Fruit fly (Drosophila melanogaster) whole organism, pupa: Measurements from ENCODE around the gene H15.

Experiments
- CG10348 ChIP-seq: fragments of 200-800 bp; sonication (Bioruptor generic); IDR thresholded peaks from 2 replicates; pipeline ENCODE4 v1.3.6; 2022; ENCODE audit warnings: missing biosample characterization, missing genetic modification characterization
- CG12605 ChIP-seq: fragments of 200-800 bp; sonication (Bioruptor generic); IDR thresholded peaks from 2 replicates; pipeline ENCODE4 v1.3.6; 2022; ENCODE audit warnings: missing biosample characterization, missing genetic modification characterization
- CG13204 ChIP-seq: fragments of 200-800 bp; sonication (Bioruptor generic); optimal IDR thresholded peaks from 2 replicates; lab custom pipeline; 2018; ENCODE audit warnings: missing biosample characterization, mild to moderate bottlenecking, missing genetic modification characterization, moderate library complexity
- CG14655 ChIP-seq: fragments of 200-800 bp; sonication (Bioruptor generic); optimal IDR thresholded peaks from 3 replicates; lab custom pipeline; 2017; ENCODE audit warnings: mild to moderate bottlenecking, missing biosample characterization, missing genetic modification reagents, missing genetic modification characterization
- CG15710 ChIP-seq: fragments of 200-800 bp; sonication (Bioruptor generic); optimal IDR thresholded peaks from 2 replicates; lab custom pipeline; 2018; ENCODE audit warnings: missing biosample characterization, mild to moderate bottlenecking, missing genetic modification characterization, moderate library complexity
- CG17806 ChIP-seq: fragments of 200-800 bp; sonication (Bioruptor generic); optimal IDR thresholded peaks from 2 replicates; lab custom pipeline; 2018; ENCODE audit warnings: missing biosample characterization, mild to moderate bottlenecking, missing genetic modification characterization, moderate library complexity
- CG32121 ChIP-seq: fragments of 200-800 bp; sonication (Bioruptor generic); IDR thresholded peaks from 2 replicates; pipeline ENCODE4 v1.3.6; 2022; ENCODE audit warnings: missing biosample characterization, missing genetic modification characterization
- CG34367 ChIP-seq: fragments of 200-800 bp; sonication (Bioruptor generic); optimal IDR thresholded peaks from 2 replicates; lab custom pipeline; 2018; ENCODE audit warnings: missing biosample characterization, mild to moderate bottlenecking, missing genetic modification characterization
- CG4496 ChIP-seq: fragments of 200-800 bp; sonication (Bioruptor generic); IDR thresholded peaks from 3 replicates; pipeline ENCODE4 v1.3.6; 2022; ENCODE audit warnings: missing biosample characterization, missing genetic modification characterization
- CG8159 ChIP-seq: fragments of 200-800 bp; sonication (Bioruptor generic); optimal IDR thresholded peaks from 3 replicates; lab custom pipeline; 2018; ENCODE audit warnings: missing biosample characterization, mild to moderate bottlenecking, missing genetic modification characterization, moderate library complexity
- CG8301 ChIP-seq: fragments of 200-800 bp; sonication (Bioruptor generic); optimal IDR thresholded peaks from 2 replicates; lab custom pipeline; 2018; ENCODE audit warnings: missing biosample characterization, mild to moderate bottlenecking, missing genetic modification characterization
- CG9948 ChIP-seq: fragments of 200-800 bp; sonication (Bioruptor generic); optimal IDR thresholded peaks from 2 replicates; lab custom pipeline; 2018; ENCODE audit warnings: missing biosample characterization, mild to moderate bottlenecking, missing genetic modification characterization, moderate library complexity
- D1 ChIP-seq: fragments of 200-800 bp; sonication (Bioruptor generic); optimal IDR thresholded peaks from 2 replicates; lab custom pipeline; 2018; ENCODE audit warnings: missing biosample characterization, mild to moderate bottlenecking, missing genetic modification characterization, moderate library complexity
- EcR ChIP-seq: fragments of 200-800 bp; sonication (Bioruptor generic); optimal IDR thresholded peaks from 3 replicates; lab custom pipeline; 2019; ENCODE audit warnings: missing biosample characterization, missing genetic modification characterization, mild to moderate bottlenecking, moderate library complexity, missing genetic modification reagents
- Ets98B ChIP-seq: fragments of 200-800 bp; sonication (Bioruptor generic); IDR thresholded peaks from 2 replicates; pipeline ENCODE4 v1.3.6; 2022; ENCODE audit warnings: missing biosample characterization, missing genetic modification characterization
- Pif1A ChIP-seq: fragments of 200-800 bp; sonication (Bioruptor generic); optimal IDR thresholded peaks from 3 replicates; lab custom pipeline; 2016; ENCODE audit warnings: missing biosample characterization, missing genetic modification characterization
- Pif1B ChIP-seq: fragments of 200-800 bp; sonication (Bioruptor generic); optimal IDR thresholded peaks from 3 replicates; lab custom pipeline; 2016; ENCODE audit warnings: missing biosample characterization, missing genetic modification characterization
- Snoo ChIP-seq: fragments of 200-800 bp; sonication (Bioruptor generic); optimal IDR thresholded peaks from 3 replicates; lab custom pipeline; 2017; ENCODE audit warnings: missing biosample characterization, mild to moderate bottlenecking, missing genetic modification characterization, inconsistent platforms
- fd96Ca ChIP-seq: fragments of 200-800 bp; sonication (Bioruptor generic); IDR thresholded peaks from 3 replicates; pipeline ENCODE4 v1.3.6; 2022; ENCODE audit warnings: missing biosample characterization, missing genetic modification characterization
- gl ChIP-seq: fragments of 200-800 bp; sonication (Bioruptor generic); optimal IDR thresholded peaks from 2 replicates; lab custom pipeline; 2018; ENCODE audit warnings: missing biosample characterization, mild to moderate bottlenecking, missing genetic modification characterization
- rn ChIP-seq: fragments of 200-800 bp; sonication (Bioruptor generic); IDR thresholded peaks from 2 replicates; pipeline ENCODE4 v1.3.6; 2022; ENCODE audit warnings: missing biosample characterization, missing genetic modification characterization

H15 gene

DNA sequence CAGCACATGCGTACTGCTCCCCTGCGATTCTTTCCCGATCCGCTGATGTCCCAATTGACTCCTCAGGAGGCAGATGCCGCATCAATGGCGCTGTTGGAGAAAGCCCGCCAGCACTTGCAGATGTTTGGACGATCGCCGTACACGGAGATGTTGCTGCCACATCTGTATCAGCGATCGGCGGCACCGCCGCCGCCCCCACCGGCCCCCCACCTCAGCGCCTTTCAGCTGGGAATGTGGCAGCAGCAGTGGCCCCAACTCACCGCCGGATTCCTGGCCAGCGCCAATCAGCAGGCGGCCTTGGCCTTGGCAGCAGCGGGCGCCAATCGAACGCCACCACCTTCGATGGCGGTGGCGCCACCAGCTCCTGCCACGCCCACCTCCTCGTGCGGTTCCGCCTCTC is 11.3 kb downstream of the H15 start:
- TF ChIP-seq gl (no peak), CG9948 (no peak), CG8159 (tag; lab: Kevin White, UChicago) (no peak), CG15710 (tag; lab: Kevin White, UChicago) (no peak), rn (GFP tag; lab: Robert Waterston, UW) (no peak), CG17806 (tag; lab: Kevin White, UChicago) (no peak), Pif1A (GFP tag; lab: Kevin White, UChicago) (no peak), CG8301 (tag; lab: Kevin White, UChicago) (no peak), Ets98B (GFP tag; lab: Robert Waterston, UW) (no peak), CG4496 (GFP tag; lab: Robert Waterston, UW) (no peak), D1 (no peak), Snoo (tag; lab: Kevin White, UChicago) (no peak), Pif1B (no peak)
- TF ChIP-seq, all 21 proteins: peak for 0

DNA sequence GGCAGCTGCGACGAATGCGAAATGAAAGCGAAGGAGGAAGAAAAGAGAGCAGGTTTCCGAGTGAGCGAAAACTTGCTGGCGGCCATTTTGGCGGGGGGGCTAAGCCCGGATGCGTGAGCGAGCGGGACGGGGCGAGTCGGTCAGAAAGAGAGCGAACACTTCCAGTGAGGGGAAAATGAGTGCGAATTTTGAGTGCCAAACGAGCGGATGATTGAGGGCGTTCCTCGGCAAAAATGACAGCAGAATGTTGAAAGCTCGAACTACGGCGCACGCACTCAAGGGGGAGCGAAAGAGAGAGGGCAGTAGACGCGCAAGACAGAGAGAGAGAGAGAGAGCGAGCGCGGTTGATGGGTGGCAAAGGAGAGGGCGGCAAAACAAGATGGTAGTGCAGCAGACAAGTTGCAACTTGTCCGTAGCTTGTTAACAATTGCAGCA is 17.5 kb downstream of the H15 start:
- no peak for TF ChIP-seq EcR (GFP tag; lab: Kevin White, UChicago)
- TF ChIP-seq CG32121: no peak
- TF ChIP-seq Pif1A (GFP tag; lab: Kevin White, UChicago): no peak
- TF ChIP-seq Pif1B: no peak
- no peak for TF ChIP-seq CG9948
- TF ChIP-seq Ets98B (GFP tag; lab: Robert Waterston, UW): no peak
- no peak for TF ChIP-seq CG14655 (GFP tag; lab: Kevin White, UChicago)
- TF ChIP-seq fd96Ca (GFP tag; lab: Robert Waterston, UW): 0 out of 3 replicates have a peak, but pooled peaks have one; percentile 46

- 0 out of 3 replicates have a peak, but pooled peaks have one; percentile 20 for TF ChIP-seq fd96Ca (GFP tag; lab: Robert Waterston, UW)
- 0 out of 3 replicates have a peak, but pooled peaks have one; percentile 40 for TF ChIP-seq CG4496 (GFP tag; lab: Robert Waterston, UW)
- no peak for TF ChIP-seq CG17806 (tag; lab: Kevin White, UChicago)
Measured at dm6 chr2L:5425341-5425740, 21.3 kb downstream of the H15 start.

- TF ChIP-seq CG9948 (peak; percentile 89), CG13204 (GFP tag; lab: Kevin White, UChicago) (peak; percentile 54), EcR (GFP tag; lab: Kevin White, UChicago) (no peak), CG34367 (tag; lab: Kevin White, UChicago) (peak; percentile 85), CG8159 (tag; lab: Kevin White, UChicago) (peak; percentile 90), Pif1A (GFP tag; lab: Kevin White, UChicago) (peak; percentile 81), Ets98B (GFP tag; lab: Robert Waterston, UW) (peak; percentile 84), gl (peak; percentile 82), CG10348 (GFP tag; lab: Robert Waterston, UW) (no peak), D1 (peak; percentile 56), CG32121 (peak; percentile 81), CG15710 (tag; lab: Kevin White, UChicago) (peak; percentile 84), CG17806 (tag; lab: Kevin White, UChicago) (peak; percentile 89), fd96Ca (GFP tag; lab: Robert Waterston, UW) (peak; percentile 82), Snoo (tag; lab: Kevin White, UChicago) (peak; percentile 5), CG8301 (tag; lab: Kevin White, UChicago) (peak; percentile 92), CG14655 (GFP tag; lab: Kevin White, UChicago) (peak; percentile 94), CG4496 (GFP tag; lab: Robert Waterston, UW) (peak; percentile 90), CG12605 (GFP tag; lab: Robert Waterston, UW) (peak; percentile 83), rn (GFP tag; lab: Robert Waterston, UW) (peak; percentile 65), Pif1B (peak; percentile 71)
- TF ChIP-seq, all 21 proteins: peak for 19
Measured at dm6 chr2L:5426843-5427540, 22.9 kb downstream of the H15 start.

dm6 chr2L:5428776-5429549 is 24.9 kb downstream of the H15 start:
- peak; percentile 19 for TF ChIP-seq CG17806 (tag; lab: Kevin White, UChicago)
- peak; percentile 44 for TF ChIP-seq CG14655 (GFP tag; lab: Kevin White, UChicago)
- TF ChIP-seq EcR (GFP tag; lab: Kevin White, UChicago): no peak
- no peak for TF ChIP-seq CG34367 (tag; lab: Kevin White, UChicago)
- no peak for TF ChIP-seq D1
- peak; percentile 30 for TF ChIP-seq CG8301 (tag; lab: Kevin White, UChicago)
- peak; percentile 67 for TF ChIP-seq CG15710 (tag; lab: Kevin White, UChicago)
- TF ChIP-seq Snoo (tag; lab: Kevin White, UChicago): peak; percentile 72
- peak; percentile 36; the same call in 1 of the 3 replicates for TF ChIP-seq CG4496 (GFP tag; lab: Robert Waterston, UW)
- TF ChIP-seq CG13204 (GFP tag; lab: Kevin White, UChicago): no peak
- peak; percentile 42 for TF ChIP-seq CG9948
- peak; percentile 59 for TF ChIP-seq Pif1B
- TF ChIP-seq CG10348 (GFP tag; lab: Robert Waterston, UW): no peak
- no peak for TF ChIP-seq CG32121
- peak; percentile 35 for TF ChIP-seq Pif1A (GFP tag; lab: Kevin White, UChicago)
- peak; percentile 10; the same call in 1 of the 2 replicates for TF ChIP-seq CG12605 (GFP tag; lab: Robert Waterston, UW)
- peak; percentile 34 for TF ChIP-seq Ets98B (GFP tag; lab: Robert Waterston, UW)
- peak; percentile 47; the same call in 2 of the 3 replicates for TF ChIP-seq fd96Ca (GFP tag; lab: Robert Waterston, UW)
- peak; percentile 58 for TF ChIP-seq CG8159 (tag; lab: Kevin White, UChicago)
- TF ChIP-seq gl: no peak
- 0 out of 2 replicates have a peak, but pooled peaks have one; percentile 55 for TF ChIP-seq rn (GFP tag; lab: Robert Waterston, UW)
